Fruit fly (Drosophila melanogaster) whole organism, prepupa: ENCODE data around the gene CG33648.

Experiments
- Blimp-1 ChIP-seq: fragments of 200-800 bp; sonication (Bioruptor generic); optimal IDR thresholded peaks from 3 replicates; lab custom pipeline; 2017; ENCODE audit warnings: missing biosample characterization, missing genetic modification characterization, mild to moderate bottlenecking, moderate library complexity, missing genetic modification reagents
- CG10631 ChIP-seq: fragments of 200-800 bp; sonication (Bioruptor generic); optimal IDR thresholded peaks from 2 replicates; lab custom pipeline; 2016; ENCODE audit warnings: missing biosample characterization, missing genetic modification characterization
- CG10669 ChIP-seq: fragments of 200-800 bp; sonication (Bioruptor generic); optimal IDR thresholded peaks from 3 replicates; lab custom pipeline; 2018; ENCODE audit warnings: missing biosample characterization, mild to moderate bottlenecking, missing genetic modification characterization, moderate library complexity
- CG15336 ChIP-seq: fragments of 200-800 bp; sonication (Bioruptor generic); IDR thresholded peaks from 2 replicates; pipeline ENCODE4 v1.3.6; 2022; ENCODE audit warnings: missing biosample characterization, missing genetic modification characterization
- CG1621 ChIP-seq: fragments of 200-800 bp; sonication (Bioruptor generic); optimal IDR thresholded peaks from 3 replicates; lab custom pipeline; 2018; ENCODE audit warnings: missing biosample characterization, mild to moderate bottlenecking, missing genetic modification characterization
- CG16779 ChIP-seq: fragments of 200-800 bp; sonication (Bioruptor generic); optimal IDR thresholded peaks from 3 replicates; lab custom pipeline; 2017; ENCODE audit warnings: missing biosample characterization, mild to moderate bottlenecking, missing genetic modification characterization
- CG31627 ChIP-seq: fragments of 200-800 bp; sonication (Bioruptor generic); optimal IDR thresholded peaks from 3 replicates; lab custom pipeline; 2016; ENCODE audit warnings: missing biosample characterization, missing genetic modification characterization
- CG32006 ChIP-seq: fragments of 200-800 bp; sonication (Bioruptor generic); optimal IDR thresholded peaks from 3 replicates; lab custom pipeline; 2017; ENCODE audit warnings: missing biosample characterization, mild to moderate bottlenecking, missing genetic modification characterization
- CG34406 ChIP-seq: fragments of 200-800 bp; sonication (Bioruptor generic); optimal IDR thresholded peaks from 3 replicates; lab custom pipeline; 2016; ENCODE audit warnings: missing biosample characterization, missing genetic modification characterization
- CG3919 ChIP-seq: fragments of 200-800 bp; sonication (Bioruptor generic); optimal IDR thresholded peaks from 3 replicates; lab custom pipeline; 2016; ENCODE audit warnings: missing biosample characterization, missing genetic modification characterization
- CG4318 ChIP-seq: fragments of 200-800 bp; sonication (Bioruptor generic); optimal IDR thresholded peaks from 3 replicates; lab custom pipeline; 2017; ENCODE audit warnings: missing biosample characterization, mild to moderate bottlenecking, missing genetic modification characterization
- CG6163 ChIP-seq: fragments of 200-800 bp; sonication (Bioruptor generic); IDR thresholded peaks from 3 replicates; pipeline ENCODE4 v1.3.6; 2022; ENCODE audit warnings: missing biosample characterization, missing genetic modification characterization
- CG6276 ChIP-seq: fragments of 200-800 bp; sonication (Bioruptor generic); optimal IDR thresholded peaks from 2 replicates; lab custom pipeline; 2017; ENCODE audit warnings: missing biosample characterization, mild to moderate bottlenecking, missing genetic modification characterization
- CG6808 ChIP-seq: fragments of 200-800 bp; sonication (Bioruptor generic); optimal IDR thresholded peaks from 3 replicates; lab custom pipeline; 2017; ENCODE audit warnings: missing biosample characterization, missing genetic modification characterization, mild to moderate bottlenecking, moderate library complexity, missing genetic modification reagents
- CG8632 ChIP-seq: fragments of 200-800 bp; sonication (Bioruptor generic); optimal IDR thresholded peaks from 3 replicates; lab custom pipeline; 2016; ENCODE audit warnings: missing biosample characterization, missing genetic modification characterization
- CG9139 ChIP-seq: fragments of 200-800 bp; sonication (Bioruptor generic); optimal IDR thresholded peaks from 3 replicates; lab custom pipeline; 2017; ENCODE audit warnings: missing biosample characterization, mild to moderate bottlenecking, missing genetic modification characterization
- Eip75B ChIP-seq: fragments of 200-800 bp; sonication (Bioruptor generic); optimal IDR thresholded peaks from 3 replicates; lab custom pipeline; 2016; ENCODE audit warnings: missing biosample characterization, missing genetic modification characterization
- Eip78C ChIP-seq: fragments of 200-800 bp; sonication (Bioruptor generic); peaks from one replicate; lab custom pipeline; 2016; ENCODE audit warnings: missing biosample characterization, missing genetic modification characterization
- Eip93F ChIP-seq: fragments of 200-800 bp; sonication (Bioruptor generic); optimal IDR thresholded peaks from 2 replicates; lab custom pipeline; 2016; ENCODE audit warnings: missing biosample characterization, mild to moderate bottlenecking, missing genetic modification characterization
- Ets96B ChIP-seq: fragments of 200-800 bp; optimal IDR thresholded peaks from 2 replicates; lab custom pipeline; 2019; ENCODE audit warnings: missing biosample characterization, mild to moderate bottlenecking, missing genetic modification characterization, moderate library complexity
- Gug ChIP-seq: fragments of 200-800 bp; sonication (Bioruptor generic); IDR thresholded peaks from 2 replicates; pipeline ENCODE4 v1.3.6; 2022; ENCODE audit warnings: missing biosample characterization, missing genetic modification characterization
- Hr38 ChIP-seq: sonication (Bioruptor generic); optimal IDR thresholded peaks from 2 replicates; lab custom pipeline; 2016; ENCODE audit warnings: missing biosample characterization, missing genetic modification characterization
- Hr4 ChIP-seq: fragments of 200-800 bp; sonication (Bioruptor generic); optimal IDR thresholded peaks from 3 replicates; lab custom pipeline; 2016; ENCODE audit warnings: missing biosample characterization, missing genetic modification characterization
- Lpt ChIP-seq: fragments of 200-800 bp; sonication (Bioruptor generic); optimal IDR thresholded peaks from 3 replicates; lab custom pipeline; 2016; ENCODE audit warnings: missing biosample characterization, missing genetic modification characterization
- Met ChIP-seq: fragments of 200-800 bp; sonication (Bioruptor generic); optimal IDR thresholded peaks from 3 replicates; lab custom pipeline; 2016; ENCODE audit warnings: missing biosample characterization, missing genetic modification characterization
- OdsH ChIP-seq: fragments of 200-800 bp; sonication (Bioruptor generic); optimal IDR thresholded peaks from 3 replicates; lab custom pipeline; 2016; ENCODE audit warnings: missing biosample characterization, missing genetic modification characterization
- Smox ChIP-seq: fragments of 200-800 bp; sonication (Bioruptor generic); optimal IDR thresholded peaks from 3 replicates; lab custom pipeline; 2016; ENCODE audit warnings: missing biosample characterization, missing genetic modification characterization
- Sox102F ChIP-seq: fragments of 200-800 bp; sonication (Bioruptor generic); optimal IDR thresholded peaks from 2 replicates; lab custom pipeline; 2016; ENCODE audit warnings: missing biosample characterization, mild to moderate bottlenecking, missing genetic modification characterization
- Sox14 ChIP-seq: fragments of 200-800 bp; sonication (Bioruptor generic); optimal IDR thresholded peaks from 3 replicates; lab custom pipeline; 2016; ENCODE audit warnings: missing biosample characterization, missing genetic modification characterization
- achi ChIP-seq: fragments of 200-800 bp; sonication (Bioruptor generic); optimal IDR thresholded peaks from 3 replicates; lab custom pipeline; 2016; ENCODE audit warnings: missing biosample characterization, missing genetic modification characterization
- acj6 ChIP-seq: fragments of 200-800 bp; sonication (Bioruptor generic); optimal IDR thresholded peaks from 3 replicates; lab custom pipeline; 2016; ENCODE audit warnings: missing biosample characterization, missing genetic modification characterization
- dac ChIP-seq: fragments of 200-800 bp; sonication (Bioruptor generic); optimal IDR thresholded peaks from 2 replicates; lab custom pipeline; 2017; ENCODE audit warnings: missing biosample characterization, mild to moderate bottlenecking, missing genetic modification characterization
- eg ChIP-seq: fragments of 200-800 bp; sonication (Bioruptor generic); IDR thresholded peaks from 3 replicates; pipeline ENCODE4 v1.3.6; 2022; ENCODE audit warnings: missing biosample characterization, missing genetic modification characterization
- esn ChIP-seq: fragments of 200-800 bp; sonication (Bioruptor generic); optimal IDR thresholded peaks from 2 replicates; lab custom pipeline; 2016; ENCODE audit warnings: missing biosample characterization, mild to moderate bottlenecking, missing genetic modification characterization, moderate library complexity
- fd59A ChIP-seq: fragments of 200-800 bp; sonication (Bioruptor generic); optimal IDR thresholded peaks from 2 replicates; lab custom pipeline; 2017; ENCODE audit warnings: missing biosample characterization, mild to moderate bottlenecking, missing genetic modification characterization, missing genetic modification reagents
- fd85E ChIP-seq: fragments of 200-800 bp; sonication (Bioruptor generic); optimal IDR thresholded peaks from 3 replicates; lab custom pipeline; 2016; ENCODE audit warnings: missing biosample characterization, missing genetic modification characterization
- fkh ChIP-seq: fragments of 200-800 bp; sonication (Bioruptor generic); optimal IDR thresholded peaks from 3 replicates; lab custom pipeline; 2017; ENCODE audit warnings: missing biosample characterization, mild to moderate bottlenecking, missing genetic modification characterization, moderate library complexity
- lz ChIP-seq: fragments of 200-800 bp; sonication (Bioruptor generic); optimal IDR thresholded peaks from 3 replicates; lab custom pipeline; 2016; ENCODE audit warnings: missing biosample characterization, missing genetic modification characterization
- salr ChIP-seq, 2 experiments: fragments of 200-800 bp; sonication (Bioruptor generic); optimal IDR thresholded peaks; 3 replicates each; lab custom pipeline; 2016 to 2018; ENCODE audit warnings: missing biosample characterization in 2 of 2, missing genetic modification characterization in 2 of 2, mild to moderate bottlenecking in 1 of 2
- spab ChIP-seq: fragments of 200-800 bp; sonication (Bioruptor generic); optimal IDR thresholded peaks from 2 replicates; lab custom pipeline; 2017; ENCODE audit warnings: missing biosample characterization, mild to moderate bottlenecking, missing genetic modification characterization, missing genetic modification reagents
- ss ChIP-seq, 2 experiments: fragments of 200-800 bp; sonication (Bioruptor generic); optimal IDR thresholded peaks; 2 replicates in 1 of 2; 3 replicates in 1 of 2; lab custom pipeline; 2017 to 2018; ENCODE audit warnings: mild to moderate bottlenecking in 2 of 2, missing biosample characterization in 2 of 2, missing genetic modification characterization in 2 of 2, moderate library complexity in 1 of 2
- vri ChIP-seq: fragments of 200-800 bp; sonication (Bioruptor generic); optimal IDR thresholded peaks from 3 replicates; lab custom pipeline; 2016; ENCODE audit warnings: missing biosample characterization, mild to moderate bottlenecking, missing genetic modification characterization

Gene CG33648

DNA sequence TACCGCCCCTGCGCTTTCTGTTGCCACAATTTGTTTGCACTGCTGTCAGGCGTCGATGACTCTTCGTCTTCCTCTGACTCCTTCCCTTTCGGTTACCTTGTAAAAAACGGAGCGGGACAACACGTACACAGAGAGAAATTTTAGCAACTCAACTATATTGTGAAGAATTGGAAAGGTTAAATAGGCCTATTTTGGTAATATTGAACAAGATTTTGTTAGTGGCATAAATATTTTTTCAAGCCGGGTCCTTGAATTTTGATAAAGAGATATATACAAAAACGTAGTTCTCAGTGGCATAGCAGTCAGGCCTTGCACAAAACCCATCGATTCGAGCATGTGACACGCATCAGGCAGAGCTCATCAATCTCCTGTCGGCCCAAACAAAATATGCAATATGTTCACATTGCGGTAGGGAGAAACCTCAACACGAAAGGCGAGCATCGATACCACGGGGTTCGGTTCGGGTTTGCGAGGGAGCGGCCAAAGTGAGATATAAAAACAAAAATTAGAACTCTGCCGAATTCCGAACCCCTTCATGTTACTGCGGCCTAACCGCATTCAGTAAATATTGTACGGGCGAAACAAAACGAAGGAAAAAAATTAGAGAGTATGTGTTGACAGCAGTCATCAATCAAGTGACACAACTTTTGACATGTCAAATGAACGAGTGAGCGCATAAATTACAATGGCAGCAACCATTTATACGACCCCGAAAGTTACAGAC is 29.9 kb downstream of the CG33648 start (continued):
- TF ChIP-seq Sox14 (GFP tag; lab: Kevin White, UChicago) (peak; percentile 81), CG10669 (peak; percentile 87), achi (peak; percentile 75), ss (GFP tag; optimal IDR thresholded peaks at IDR 0.05; lab: Kevin White, UChicago) (peak; percentile 86 to 89), Gug (peak; percentile 48; the same call in 1 of the 2 replicates), CG8632 (peak; percentile 73), CG3919 (peak; percentile 89), salr (GFP tag; optimal IDR thresholded peaks at IDR 0.05; lab: Kevin White, UChicago) (no peak), Smox (peak; percentile 84), Hr4 (GFP tag; lab: Kevin White, UChicago) (peak; percentile 69), CG16779 (peak; percentile 64), OdsH (GFP tag; lab: Kevin White, UChicago) (peak; percentile 85), CG6163 (peak; percentile 87), Eip93F (GFP tag; lab: Kevin White, UChicago) (peak; percentile 79), CG1621 (tag; lab: Kevin White, UChicago) (peak; percentile 83), esn (GFP tag; lab: Kevin White, UChicago) (peak; percentile 88), CG6808 (GFP tag; lab: Kevin White, UChicago) (peak; percentile 87), acj6 (peak; percentile 65), CG15336 (GFP tag; lab: Robert Waterston, UW) (peak; percentile 35), Hr38 (GFP tag; lab: Kevin White, UChicago) (no peak), CG32006 (peak; percentile 37), CG6276 (GFP tag; lab: Kevin White, UChicago) (peak; percentile 43), fkh (GFP tag; lab: Kevin White, UChicago) (peak; percentile 12), Eip75B (GFP tag; lab: Kevin White, UChicago) (peak; percentile 85), spab (peak; percentile 84), CG31627 (GFP tag; lab: Kevin White, UChicago) (peak; percentile 86), CG10631 (peak; percentile 76), eg (GFP tag; lab: Robert Waterston, UW) (no peak), lz (GFP tag; lab: Kevin White, UChicago) (peak; percentile 87), CG9139 (peak; percentile 76), Ets96B (peak; percentile 88), Met (GFP tag; lab: Kevin White, UChicago) (peak; percentile 93), fd59A (GFP tag; lab: Kevin White, UChicago) (peak; percentile 67), CG4318 (no peak), fd85E (peak; percentile 45), Sox102F (GFP tag; lab: Kevin White, UChicago) (peak; percentile 87), vri (GFP tag; lab: Kevin White, UChicago) (peak; percentile 79), Blimp-1 (GFP tag; lab: Kevin White, UChicago) (peak; percentile 71), Lpt (GFP tag; lab: Kevin White, UChicago) (peak; percentile 11), dac (GFP tag; lab: Kevin White, UChicago) (no peak)

dm6 chr2L:14554592-14554887 is 30.4 kb downstream of the CG33648 start:
- TF ChIP-seq ss (GFP tag; optimal IDR thresholded peaks at IDR 0.05; lab: Kevin White, UChicago) (no peak), CG1621 (tag; lab: Kevin White, UChicago) (no peak), spab (no peak), fkh (GFP tag; lab: Kevin White, UChicago) (peak; percentile 54), CG34406 (GFP tag; lab: Kevin White, UChicago) (no peak), CG15336 (GFP tag; lab: Robert Waterston, UW) (no peak), Eip78C (GFP tag; lab: Kevin White, UChicago) (peak; percentile 10)
- TF ChIP-seq, all 60 proteins: peak for 2
